Fruit fly (Drosophila melanogaster) whole organism, adult: Measurements from ENCODE around the gene Mip.

Experiments used
- CG11617 ChIP-seq: fragments of 200-800 bp; sonication (Bioruptor generic); optimal IDR thresholded peaks from 2 replicates; lab custom pipeline; 2017; ENCODE audit warnings: mild to moderate bottlenecking, missing biosample characterization, missing genetic modification reagents, missing genetic modification characterization
- CG33017 ChIP-seq: fragments of 200-800 bp; sonication (Bioruptor generic); optimal IDR thresholded peaks from 2 replicates; lab custom pipeline; 2018; ENCODE audit warnings: missing biosample characterization, mild to moderate bottlenecking, missing genetic modification characterization, moderate library complexity
- CG7045 ChIP-seq: fragments of 200-800 bp; sonication (Bioruptor generic); optimal IDR thresholded peaks from 2 replicates; lab custom pipeline; 2017; ENCODE audit warnings: missing biosample characterization, mild to moderate bottlenecking, missing genetic modification characterization
- CG7101 ChIP-seq: fragments of 200-800 bp; sonication (Bioruptor generic); optimal IDR thresholded peaks from 2 replicates; lab custom pipeline; 2018; ENCODE audit warnings: missing biosample characterization, mild to moderate bottlenecking, missing genetic modification characterization, moderate library complexity
- Clk ChIP-seq: fragments of 200-800 bp; sonication (Bioruptor generic); optimal IDR thresholded peaks from 2 replicates; lab custom pipeline; 2017; ENCODE audit warnings: missing biosample characterization, missing genetic modification characterization
- Crg-1 ChIP-seq: fragments of 200-800 bp; sonication (Bioruptor generic); optimal IDR thresholded peaks from 2 replicates; lab custom pipeline; 2016; ENCODE audit warnings: missing biosample characterization, missing genetic modification characterization
- Mnt ChIP-seq: fragments of 200-800 bp; sonication (Bioruptor generic); optimal IDR thresholded peaks from 2 replicates; lab custom pipeline; 2016; ENCODE audit warnings: missing biosample characterization, mild to moderate bottlenecking, missing genetic modification characterization
- bab1 ChIP-seq: fragments of 200-800 bp; sonication (Bioruptor generic); optimal IDR thresholded peaks from 3 replicates; lab custom pipeline; 2019; ENCODE audit warnings: missing biosample characterization, mild to moderate bottlenecking, missing genetic modification characterization, moderate library complexity
- cnc ChIP-seq, 2 experiments: fragments of >200 bp; optimal IDR thresholded peaks; 2 replicates each; lab custom pipeline; 2017
- ovo ChIP-seq: fragments of 200-800 bp; sonication (Bioruptor generic); optimal IDR thresholded peaks from 2 replicates; lab custom pipeline; 2016; ENCODE audit warnings: missing biosample characterization, missing genetic modification characterization

DNA sequence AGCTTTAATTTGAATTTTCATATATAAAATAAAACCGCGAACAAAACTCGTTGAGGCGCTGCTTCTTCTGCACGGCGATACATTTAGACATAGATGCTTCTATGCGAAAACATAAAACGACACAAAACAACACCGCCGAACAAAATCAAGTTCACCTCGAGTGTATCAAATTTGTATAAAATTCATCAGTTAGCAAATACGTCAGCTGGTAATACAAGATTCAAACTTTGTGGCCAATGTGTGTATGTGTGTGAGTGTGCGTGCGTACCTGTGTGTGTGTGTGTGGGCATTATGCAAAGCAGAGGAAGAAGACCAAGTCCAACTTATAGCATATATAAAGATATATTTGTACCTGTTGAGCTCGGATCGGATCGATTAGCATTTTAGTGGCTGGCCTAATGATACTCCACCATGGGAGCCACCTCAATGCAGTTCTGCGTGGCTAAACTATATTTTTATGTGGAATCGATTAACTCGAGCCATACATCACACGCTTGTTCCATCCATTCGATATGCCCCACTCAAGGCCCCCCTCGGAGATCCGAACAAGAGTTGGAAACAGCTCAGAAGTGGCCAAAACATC is 45.1 kb upstream of the Mip start:
- no peak for TF ChIP-seq CG11617 (GFP tag; lab: Kevin White, UChicago)
- no peak for TF ChIP-seq CG7101
- no peak for TF ChIP-seq CG33017 (tag; lab: Kevin White, UChicago)
- TF ChIP-seq Mnt: no peak
- TF ChIP-seq Crg-1 (GFP tag; lab: Kevin White, UChicago): no peak
- no peak for TF ChIP-seq Clk (GFP tag; lab: Kevin White, UChicago)
- no peak for TF ChIP-seq CG7045
- no peak for TF ChIP-seq cnc (optimal IDR thresholded peaks at IDR 0.05; lab: Kevin White, UChicago)
- TF ChIP-seq bab1 (GFP tag; lab: Kevin White, UChicago): no peak
- TF ChIP-seq ovo (GFP tag; lab: Kevin White, UChicago): no peak
